Worm (Caenorhabditis elegans) whole organism, early embryonic: ENCODE data around the gene citk-1.

ENCODE experiments used
- F13C5.2 ChIP-seq: sonication (generic microtip); optimal IDR thresholded peaks from 2 replicates; lab custom pipeline; 2017; ENCODE audit warnings: mild to moderate bottlenecking, missing genetic modification characterization, inconsistent platforms, missing compliant biosample characterization
- aly-1 ChIP-seq: sonication (generic microtip); optimal IDR thresholded peaks from 2 replicates; lab custom pipeline; 2016; ENCODE audit warnings: missing genetic modification characterization, missing compliant biosample characterization
- ama-1 ChIP-seq: fragments of 150-350 bp; optimal IDR thresholded peaks from 2 replicates; lab custom pipeline; 2014
- hmbx-1 ChIP-seq: sonication (generic microtip); optimal IDR thresholded peaks from 2 replicates; lab custom pipeline; 2016; ENCODE audit warnings: mild to moderate bottlenecking, missing genetic modification characterization, missing compliant biosample characterization
- hmg-4 ChIP-seq: fragments of 200-800 bp; sonication (Bioruptor generic); optimal IDR thresholded peaks from 2 replicates; lab custom pipeline; 2018; ENCODE audit warnings: mild to moderate bottlenecking, missing genetic modification characterization, missing compliant biosample characterization
- sea-1 ChIP-seq: fragments of 200-800 bp; sonication (Bioruptor generic); conservative IDR thresholded peaks from 2 replicates; pipeline ENCODE4 v1.3.6; 2022; ENCODE audit warnings: missing genetic modification characterization, missing compliant biosample characterization
- tra-4 ChIP-seq: sonication (generic microtip); optimal IDR thresholded peaks from 2 replicates; lab custom pipeline; 2017; ENCODE audit warnings: missing genetic modification characterization, missing compliant biosample characterization

ce11 chrII:13886431-13886830, 22.3 kb upstream of the citk-1 start:
- TF ChIP-seq tra-4, result no peak
- no peak for TF ChIP-seq hmbx-1 (tag; lab: Kevin White, UChicago)
- TF ChIP-seq aly-1 (tag; lab: Kevin White, UChicago), result no peak
- TF ChIP-seq sea-1, result no peak
- no peak for TF ChIP-seq ama-1 (lab: Kevin White, UChicago)
- TF ChIP-seq F13C5.2 (tag; lab: Kevin White, UChicago), result no peak
- TF ChIP-seq hmg-4, result no peak
